Fruit fly (Drosophila melanogaster): ENCODE measurements around the gene bocks.

dm6 chr3R:9550265-9551012 is 40.4 kb downstream of the bocks start:
- TF ChIP-seq psq (optimal IDR thresholded peaks at IDR 0.05) = no peak
- TF ChIP-seq insv (optimal IDR thresholded peaks at IDR 0.05) = no peak
- no peak for TF ChIP-seq Sin3A (optimal IDR thresholded peaks at IDR 0.05)

Data from Kc167 (cell line).